Fruit fly (Drosophila melanogaster): Measurements from ENCODE around the gene Acsx1L.

Acsx1L gene

dm6 chr3R:19808430-19808756 is 35.4 kb upstream of the Acsx1L start:
- TF ChIP-seq CG14711 (tag; optimal IDR thresholded peaks at IDR 0.05) (no peak), cic (GFP tag; optimal IDR thresholded peaks at IDR 0.05) (peak; percentile 52)

- peak; percentile 65 for TF ChIP-seq tj (GFP tag; optimal IDR thresholded peaks at IDR 0.05)
- no peak for TF ChIP-seq Hr96 (GFP tag; optimal IDR thresholded peaks at IDR 0.05)
These were observed 34.9 kb upstream of the Acsx1L start for dm6 chr3R:19807745-19808429.

dm6 chr3R:19807148-19807547 is 34.1 kb upstream of the Acsx1L start:
- TF ChIP-seq cnc (optimal IDR thresholded peaks at IDR 0.05) (no peak), CG7101 (tag; optimal IDR thresholded peaks at IDR 0.05) (no peak), toe (GFP tag; optimal IDR thresholded peaks at IDR 0.05) (no peak), Mnt (GFP tag; optimal IDR thresholded peaks at IDR 0.05) (no peak), CG11617 (GFP tag; optimal IDR thresholded peaks at IDR 0.05) (no peak)

dm6 chr3R:19804905-19805304 is 31.9 kb upstream of the Acsx1L start:
- no peak for TF ChIP-seq ovo (GFP tag; optimal IDR thresholded peaks at IDR 0.05)

- TF ChIP-seq Clk (GFP tag; optimal IDR thresholded peaks at IDR 0.05) (no peak), tj (GFP tag; optimal IDR thresholded peaks at IDR 0.05) (no peak), cic (GFP tag; optimal IDR thresholded peaks at IDR 0.05) (no peak), ovo (GFP tag; optimal IDR thresholded peaks at IDR 0.05) (no peak), CG12768 (GFP tag; optimal IDR thresholded peaks at IDR 0.05) (no peak), toe (GFP tag; optimal IDR thresholded peaks at IDR 0.05) (no peak), CG33017 (tag; optimal IDR thresholded peaks at IDR 0.05) (no peak), CG11617 (GFP tag; optimal IDR thresholded peaks at IDR 0.05) (no peak), CG7045 (GFP tag; optimal IDR thresholded peaks at IDR 0.05) (no peak), kay (GFP tag; ENCODE audit: borderline replicate concordance) (no peak), CG5204 (GFP tag; optimal IDR thresholded peaks at IDR 0.05) (no peak)
These were observed 30.5 kb upstream of the Acsx1L start for dm6 chr3R:19803539-19803938.

- TF ChIP-seq pad (GFP tag; optimal IDR thresholded peaks at IDR 0.05) (no peak), CG11617 (GFP tag; optimal IDR thresholded peaks at IDR 0.05) (no peak), kay (GFP tag; ENCODE audit: borderline replicate concordance) (no peak), cic (GFP tag; optimal IDR thresholded peaks at IDR 0.05) (no peak), tj (GFP tag; optimal IDR thresholded peaks at IDR 0.05) (no peak), CG7045 (GFP tag; optimal IDR thresholded peaks at IDR 0.05) (no peak), toe (GFP tag; optimal IDR thresholded peaks at IDR 0.05) (no peak), ovo (GFP tag; optimal IDR thresholded peaks at IDR 0.05) (no peak), CG33017 (tag; optimal IDR thresholded peaks at IDR 0.05) (no peak), CG7101 (tag; optimal IDR thresholded peaks at IDR 0.05) (no peak), CG1620 (GFP tag; optimal IDR thresholded peaks at IDR 0.05) (no peak), cnc (optimal IDR thresholded peaks at IDR 0.05) (no peak), bab1 (GFP tag; optimal IDR thresholded peaks at IDR 0.05) (no peak), CG14711 (tag; optimal IDR thresholded peaks at IDR 0.05) (no peak), Mnt (GFP tag; optimal IDR thresholded peaks at IDR 0.05) (no peak), Clk (GFP tag; optimal IDR thresholded peaks at IDR 0.05) (no peak), Crg-1 (GFP tag; optimal IDR thresholded peaks at IDR 0.05) (no peak), CG12768 (GFP tag; optimal IDR thresholded peaks at IDR 0.05) (no peak)
These were observed 29.5 kb upstream of the Acsx1L start for dm6 chr3R:19802508-19802907.

dm6 chr3R:19801752-19802151 is 28.7 kb upstream of the Acsx1L start:
- TF ChIP-seq CG11617 (GFP tag; optimal IDR thresholded peaks at IDR 0.05) (no peak), CG5204 (GFP tag; optimal IDR thresholded peaks at IDR 0.05) (no peak)

- TF ChIP-seq CG1620 (GFP tag; optimal IDR thresholded peaks at IDR 0.05) (no peak), CG14711 (tag; optimal IDR thresholded peaks at IDR 0.05) (no peak), Crg-1 (GFP tag; optimal IDR thresholded peaks at IDR 0.05) (no peak), CG11617 (GFP tag; optimal IDR thresholded peaks at IDR 0.05) (no peak), tj (GFP tag; optimal IDR thresholded peaks at IDR 0.05) (no peak)
These were observed 26.6 kb upstream of the Acsx1L start for dm6 chr3R:19799614-19800013.

- TF ChIP-seq cnc (optimal IDR thresholded peaks at IDR 0.05) (no peak), CG7045 (GFP tag; optimal IDR thresholded peaks at IDR 0.05) (no peak), CG33017 (tag; optimal IDR thresholded peaks at IDR 0.05) (no peak), Mnt (GFP tag; optimal IDR thresholded peaks at IDR 0.05) (no peak), CG11617 (GFP tag; optimal IDR thresholded peaks at IDR 0.05) (no peak), ovo (GFP tag; optimal IDR thresholded peaks at IDR 0.05) (no peak), kay (GFP tag; ENCODE audit: borderline replicate concordance) (no peak), Crg-1 (GFP tag; optimal IDR thresholded peaks at IDR 0.05) (no peak), bab1 (GFP tag; optimal IDR thresholded peaks at IDR 0.05) (no peak), toe (GFP tag; optimal IDR thresholded peaks at IDR 0.05) (no peak), CG5204 (GFP tag; optimal IDR thresholded peaks at IDR 0.05) (no peak), tj (GFP tag; optimal IDR thresholded peaks at IDR 0.05) (no peak), cic (GFP tag; optimal IDR thresholded peaks at IDR 0.05) (no peak), CG1620 (GFP tag; optimal IDR thresholded peaks at IDR 0.05) (no peak), CG12768 (GFP tag; optimal IDR thresholded peaks at IDR 0.05) (no peak)
These were observed 23.8 kb upstream of the Acsx1L start for dm6 chr3R:19796835-19797234.

All from whole organism, adult.